Worm (Caenorhabditis elegans): ENCODE data around the gene nlp-19.

Gene nlp-19

DNA sequence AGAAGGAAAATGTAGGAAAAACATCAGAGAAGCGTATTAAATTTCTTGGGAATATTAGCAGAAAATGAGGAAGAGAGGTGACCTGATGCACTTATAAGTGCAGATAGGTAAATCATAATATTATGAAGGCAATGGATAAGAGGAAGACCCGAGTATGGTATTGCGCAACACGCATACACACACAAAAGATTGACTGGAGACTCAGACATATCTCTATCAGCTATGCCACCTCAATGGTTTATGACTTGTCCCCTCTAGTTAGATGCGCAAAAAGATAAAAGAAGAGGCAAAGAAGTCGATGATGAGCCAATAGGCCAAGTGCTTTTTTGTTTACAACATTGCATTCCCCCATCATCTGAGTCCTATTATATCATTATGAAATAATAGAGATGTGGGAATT is 26.4 kb upstream of the nlp-19 start:
- no peak for TF ChIP-seq ztf-29 (GFP tag; IDR thresholded peaks at IDR 0.05)
- no peak for TF ChIP-seq med-1 (GFP tag; optimal IDR thresholded peaks at IDR 0.05; ENCODE audit: insufficient read depth)
- no peak for TF ChIP-seq flt-1 (GFP tag; IDR thresholded peaks at IDR 0.05)
- TF ChIP-seq ref-1 (GFP tag; conservative IDR thresholded peaks at IDR 0.05), result no peak
- no peak for TF ChIP-seq cog-1 (tag; optimal IDR thresholded peaks at IDR 0.05)
- TF ChIP-seq tab-1 (GFP tag; IDR thresholded peaks at IDR 0.05), result no peak
- TF ChIP-seq T22C8.4 (GFP tag; IDR thresholded peaks at IDR 0.05), result no peak
- no peak for TF ChIP-seq ztf-23 (GFP tag; IDR thresholded peaks at IDR 0.05)
- no peak for TF ChIP-seq klf-2 (GFP tag; conservative IDR thresholded peaks at IDR 0.05)

DNA sequence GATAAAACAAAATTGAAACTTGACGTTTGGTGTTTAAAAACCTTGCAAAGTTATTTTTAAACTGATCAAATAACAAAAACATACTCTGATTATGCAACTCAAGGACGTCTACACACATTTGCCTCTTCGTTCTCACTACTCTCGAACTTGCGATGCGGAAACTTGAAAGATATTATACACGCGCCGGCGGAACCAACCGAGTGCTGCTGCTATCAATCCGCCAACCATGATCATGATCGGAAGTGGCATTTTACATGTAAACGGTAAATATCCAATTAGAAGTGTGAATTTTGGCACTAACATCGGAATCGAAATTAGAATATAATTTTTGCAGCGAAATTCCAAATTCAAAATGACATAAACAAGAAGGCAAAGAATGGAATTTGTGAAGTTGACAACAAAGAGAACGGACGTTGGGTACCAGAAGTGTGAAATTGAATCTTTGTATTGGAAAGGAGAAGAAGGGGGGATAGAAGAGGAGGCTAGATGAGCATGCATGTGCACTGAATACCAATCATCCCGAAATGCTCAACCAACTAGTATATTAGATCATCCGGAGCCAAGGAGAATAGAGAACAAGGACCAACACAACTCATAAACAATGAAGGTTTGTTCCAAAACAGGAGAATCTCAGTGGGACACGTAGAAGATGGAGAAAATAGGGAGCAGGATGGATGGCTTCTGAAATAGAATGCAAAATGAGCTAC is 25.1 kb upstream of the nlp-19 start:
- no peak for TF ChIP-seq cog-1 (tag; optimal IDR thresholded peaks at IDR 0.05)
- no peak for TF ChIP-seq flt-1 (GFP tag; IDR thresholded peaks at IDR 0.05)
- TF ChIP-seq med-1 (GFP tag; optimal IDR thresholded peaks at IDR 0.05; ENCODE audit: insufficient read depth), result no peak
- no peak for TF ChIP-seq ztf-23 (GFP tag; IDR thresholded peaks at IDR 0.05)
- TF ChIP-seq ref-1 (GFP tag; conservative IDR thresholded peaks at IDR 0.05), result no peak
- TF ChIP-seq tab-1 (GFP tag; IDR thresholded peaks at IDR 0.05), result no peak
- TF ChIP-seq T22C8.4 (GFP tag; IDR thresholded peaks at IDR 0.05), result no peak
- no peak for TF ChIP-seq klf-2 (GFP tag; conservative IDR thresholded peaks at IDR 0.05)
- TF ChIP-seq ztf-29 (GFP tag; IDR thresholded peaks at IDR 0.05), result no peak

DNA sequence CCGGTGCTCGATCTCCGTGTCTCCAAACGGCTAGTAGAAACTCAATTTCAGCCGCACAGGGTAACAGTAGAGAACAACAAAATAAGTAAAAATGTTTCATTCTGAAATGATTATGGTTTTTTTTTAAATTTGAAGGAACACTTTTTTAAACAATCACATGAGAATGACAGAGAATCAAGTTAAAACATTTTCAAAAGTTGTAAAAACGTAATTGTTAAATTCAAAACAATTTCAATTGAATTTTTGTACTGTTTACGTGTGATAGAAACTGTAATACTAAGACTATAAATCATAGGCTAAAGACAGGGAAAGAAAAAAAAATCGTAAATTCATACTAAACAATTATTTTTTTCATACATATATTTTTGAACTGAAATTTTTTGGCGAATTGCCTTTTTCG is 17.3 kb upstream of the nlp-19 start, which contains the start of gene pho-7:
Gene pho-7 (minus strand): TSS at position 101 of the 400 bp plus-strand sequence.
- TF ChIP-seq med-1 (GFP tag; optimal IDR thresholded peaks at IDR 0.05; ENCODE audit: insufficient read depth), result no peak
- TF ChIP-seq klf-2 (GFP tag; conservative IDR thresholded peaks at IDR 0.05), result no peak
- TF ChIP-seq flt-1 (GFP tag; IDR thresholded peaks at IDR 0.05), result no peak
- TF ChIP-seq T22C8.4 (GFP tag; IDR thresholded peaks at IDR 0.05), result no peak
- no peak for TF ChIP-seq ref-1 (GFP tag; conservative IDR thresholded peaks at IDR 0.05)

DNA sequence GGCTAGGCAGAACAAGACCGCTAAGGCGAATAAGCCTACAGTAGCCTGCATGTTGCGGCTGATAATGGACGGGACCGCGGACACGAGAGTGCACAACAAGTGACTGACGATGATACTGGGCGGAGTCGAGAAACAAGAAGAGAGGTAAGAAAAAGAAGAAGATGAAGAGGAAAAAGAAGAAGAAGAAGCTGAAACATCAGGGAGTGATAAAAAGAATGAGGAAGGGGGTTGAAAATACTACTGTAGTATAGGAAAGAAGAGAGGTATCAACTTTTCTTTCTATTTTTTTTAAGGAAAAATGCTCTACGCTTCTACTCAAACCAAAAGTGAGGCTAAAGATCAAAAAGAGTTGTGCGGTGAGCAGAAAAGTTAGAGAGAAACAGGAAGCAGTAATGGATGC is 9.7 kb upstream of the nlp-19 start, which contains the start of gene T21B6.3:
Gene T21B6.3 (minus strand): TSS at position 101 of the 400 bp plus-strand sequence.
- TF ChIP-seq flt-1 (GFP tag; IDR thresholded peaks at IDR 0.05), result no peak
- TF ChIP-seq ztf-29 (GFP tag; IDR thresholded peaks at IDR 0.05), result no peak
- TF ChIP-seq T22C8.4 (GFP tag; IDR thresholded peaks at IDR 0.05), result no peak
- TF ChIP-seq cog-1 (tag; optimal IDR thresholded peaks at IDR 0.05), result no peak
- no peak for TF ChIP-seq ztf-23 (GFP tag; IDR thresholded peaks at IDR 0.05)
- TF ChIP-seq tab-1 (GFP tag; IDR thresholded peaks at IDR 0.05), result no peak
- no peak for TF ChIP-seq ref-1 (GFP tag; conservative IDR thresholded peaks at IDR 0.05)
- no peak for TF ChIP-seq klf-2 (GFP tag; conservative IDR thresholded peaks at IDR 0.05)
- TF ChIP-seq med-1 (GFP tag; optimal IDR thresholded peaks at IDR 0.05; ENCODE audit: insufficient read depth), result no peak

DNA sequence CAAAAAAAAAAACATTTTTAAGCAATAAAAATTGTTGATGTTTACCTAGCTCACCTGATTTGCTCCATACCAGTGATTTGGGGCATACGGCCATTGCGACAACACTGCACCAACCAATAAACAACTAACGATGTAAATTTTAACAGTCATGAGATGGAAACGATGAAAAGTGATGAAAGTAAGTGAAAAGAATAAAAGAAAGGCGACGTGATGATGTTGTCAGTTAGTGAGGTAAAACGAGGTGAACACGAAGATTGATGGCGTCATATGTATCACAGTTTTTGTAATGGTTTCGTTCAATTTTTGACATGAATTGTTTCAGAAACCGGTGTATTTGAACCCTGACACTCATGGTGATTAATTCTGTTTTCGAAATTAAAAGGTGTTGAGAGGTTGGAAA is 7.4 kb upstream of the nlp-19 start, which contains the start of gene K09C8.7:
Gene K09C8.7 (minus strand): TSS at position 226 of the 400 bp plus-strand sequence.
- no peak for TF ChIP-seq ztf-23 (GFP tag; IDR thresholded peaks at IDR 0.05)
- TF ChIP-seq ref-1 (GFP tag; conservative IDR thresholded peaks at IDR 0.05), result no peak
- TF ChIP-seq tab-1 (GFP tag; IDR thresholded peaks at IDR 0.05), result no peak
- no peak for TF ChIP-seq T22C8.4 (GFP tag; IDR thresholded peaks at IDR 0.05)
- TF ChIP-seq cog-1 (tag; optimal IDR thresholded peaks at IDR 0.05), result no peak
- no peak for TF ChIP-seq ztf-29 (GFP tag; IDR thresholded peaks at IDR 0.05)
- TF ChIP-seq med-1 (GFP tag; optimal IDR thresholded peaks at IDR 0.05; ENCODE audit: insufficient read depth), result no peak
- TF ChIP-seq flt-1 (GFP tag; IDR thresholded peaks at IDR 0.05), result no peak
- no peak for TF ChIP-seq klf-2 (GFP tag; conservative IDR thresholded peaks at IDR 0.05)

DNA sequence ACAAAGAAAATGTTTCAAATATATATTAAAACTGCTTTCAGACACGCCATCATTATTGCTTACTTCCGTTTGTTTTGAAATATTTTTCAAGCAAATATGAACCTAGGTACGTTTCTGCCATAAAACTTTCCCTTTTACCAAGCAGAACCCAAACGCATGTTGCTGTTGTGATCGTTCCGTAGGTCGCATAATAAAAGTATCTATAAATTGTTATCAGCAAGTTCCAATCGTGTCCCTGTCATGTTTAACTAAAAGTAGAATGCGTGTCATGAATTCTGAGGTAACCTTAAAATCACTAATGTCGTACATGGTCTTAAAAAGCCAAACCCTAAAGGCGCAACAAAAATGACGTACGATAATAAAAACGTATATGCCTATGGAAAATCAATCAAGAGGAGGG is 6.6 kb upstream of the nlp-19 start:
- TF ChIP-seq T22C8.4 (GFP tag; IDR thresholded peaks at IDR 0.05) (no peak), tab-1 (GFP tag; IDR thresholded peaks at IDR 0.05) (no peak), ztf-23 (GFP tag; IDR thresholded peaks at IDR 0.05) (no peak), med-1 (GFP tag; optimal IDR thresholded peaks at IDR 0.05; ENCODE audit: insufficient read depth) (no peak), klf-2 (GFP tag; conservative IDR thresholded peaks at IDR 0.05) (no peak), ref-1 (GFP tag; conservative IDR thresholded peaks at IDR 0.05) (no peak), flt-1 (GFP tag; IDR thresholded peaks at IDR 0.05) (no peak), cog-1 (tag; optimal IDR thresholded peaks at IDR 0.05) (no peak), ztf-29 (GFP tag; IDR thresholded peaks at IDR 0.05) (no peak)

DNA sequence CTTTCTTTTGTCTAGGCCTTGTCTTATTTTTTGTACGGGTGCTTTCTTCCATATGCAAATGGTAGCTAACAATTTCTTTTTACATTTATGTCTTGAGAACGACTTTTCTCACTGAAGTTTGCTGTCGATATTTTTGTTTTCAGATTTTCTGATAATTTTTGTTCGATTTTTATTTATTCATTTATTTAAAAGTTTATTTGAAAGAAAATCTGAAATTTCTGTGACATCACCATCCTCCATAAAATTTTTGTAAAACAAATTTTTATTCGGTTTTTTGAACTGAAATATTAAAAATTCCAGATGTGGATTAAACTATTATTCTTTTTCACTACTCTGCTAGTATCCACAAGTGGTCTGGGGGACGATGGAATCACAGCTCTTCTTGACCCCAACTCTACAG is 4.7 kb upstream of the nlp-19 start, which contains the start of gene pbo-4:
Gene pbo-4 (plus strand): TSS at position 301 of the 400 bp plus-strand sequence.
- TF ChIP-seq flt-1 (GFP tag; IDR thresholded peaks at IDR 0.05) (no peak), ztf-23 (GFP tag; IDR thresholded peaks at IDR 0.05) (no peak), ref-1 (GFP tag; conservative IDR thresholded peaks at IDR 0.05) (no peak), klf-2 (GFP tag; conservative IDR thresholded peaks at IDR 0.05) (no peak), ztf-29 (GFP tag; IDR thresholded peaks at IDR 0.05) (no peak), tab-1 (GFP tag; IDR thresholded peaks at IDR 0.05) (no peak), cog-1 (tag; optimal IDR thresholded peaks at IDR 0.05) (no peak), med-1 (GFP tag; optimal IDR thresholded peaks at IDR 0.05; ENCODE audit: insufficient read depth) (no peak), T22C8.4 (GFP tag; IDR thresholded peaks at IDR 0.05) (no peak)

DNA sequence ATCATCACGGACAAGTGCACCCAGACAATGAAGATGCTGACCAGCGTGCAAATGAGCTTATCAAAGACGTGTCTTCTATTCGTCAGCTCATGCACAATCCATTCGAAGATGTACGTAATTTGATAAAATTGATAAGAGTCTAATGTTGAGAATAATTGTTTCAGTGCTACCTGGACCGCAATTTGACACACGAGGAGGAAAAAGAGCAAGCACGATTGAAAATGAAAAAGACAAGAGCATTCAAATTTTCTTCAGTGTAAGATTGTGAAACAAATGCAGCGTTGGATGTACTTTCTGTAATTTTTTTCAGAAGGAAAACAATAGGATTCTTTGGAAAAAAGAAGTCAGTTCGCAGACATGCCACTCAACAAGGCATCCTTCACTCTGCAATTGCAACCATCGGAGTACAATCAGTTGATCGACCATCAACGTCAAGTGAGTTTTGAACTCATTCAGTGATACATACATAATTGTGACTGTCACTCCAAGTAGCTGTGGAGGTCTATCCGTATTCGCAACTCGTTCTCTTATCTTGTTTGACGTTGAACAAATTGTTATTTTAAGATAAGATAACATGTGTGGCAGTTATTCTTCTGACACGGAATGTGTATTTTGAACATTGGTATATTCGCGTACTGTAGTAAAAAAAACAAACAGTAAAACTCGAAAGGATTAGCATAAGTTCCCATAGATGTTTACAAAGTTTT is 1.4 kb upstream of the nlp-19 start:
- TF ChIP-seq tab-1 (GFP tag; IDR thresholded peaks at IDR 0.05), result no peak
- TF ChIP-seq cog-1 (tag; optimal IDR thresholded peaks at IDR 0.05), result no peak
- TF ChIP-seq ztf-29 (GFP tag; IDR thresholded peaks at IDR 0.05), result no peak

DNA sequence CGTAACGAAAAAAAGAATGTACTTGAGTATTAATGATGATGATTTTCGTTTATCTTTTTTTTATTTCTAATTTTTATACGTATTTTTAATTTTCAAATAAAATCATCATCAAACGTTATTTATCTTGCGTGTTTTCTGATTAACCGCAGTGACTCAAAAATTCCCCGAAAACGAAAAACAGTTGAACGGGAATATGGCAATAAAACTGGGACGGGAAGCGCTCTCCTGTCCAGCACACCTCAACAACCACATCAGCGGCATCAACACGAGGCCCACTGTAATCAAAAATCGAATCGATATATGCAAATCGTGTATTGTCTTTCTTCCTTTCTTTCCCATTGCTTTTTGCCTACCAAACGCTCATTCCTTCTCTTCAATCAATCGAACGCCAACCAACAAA is 609 bp downstream of the nlp-19 start, which contains the start of gene K09C8.2:
Gene K09C8.2 (plus strand): TSS at position 301 of the 400 bp plus-strand sequence.
- TF ChIP-seq cog-1 (tag; optimal IDR thresholded peaks at IDR 0.05) (no peak), ztf-23 (GFP tag; IDR thresholded peaks at IDR 0.05) (no peak), ref-1 (GFP tag; conservative IDR thresholded peaks at IDR 0.05) (no peak), T22C8.4 (GFP tag; IDR thresholded peaks at IDR 0.05) (no peak), ztf-29 (GFP tag; IDR thresholded peaks at IDR 0.05) (no peak), klf-2 (GFP tag; conservative IDR thresholded peaks at IDR 0.05) (no peak), med-1 (GFP tag; optimal IDR thresholded peaks at IDR 0.05; ENCODE audit: insufficient read depth) (no peak), tab-1 (GFP tag; IDR thresholded peaks at IDR 0.05) (no peak), flt-1 (GFP tag; IDR thresholded peaks at IDR 0.05) (no peak)
